Worm (Caenorhabditis elegans) whole organism, late embryonic: Measurements from ENCODE around the gene snr-3.
A peak's percentile ranks its signal among the peaks of the same experiment; 100 is the strongest.

Experiments
- C08G9.2 ChIP-seq: sonication (generic microtip); optimal IDR thresholded peaks from 2 replicates; lab custom pipeline; 2016; ENCODE audit warnings: mild to moderate bottlenecking, missing genetic modification characterization, moderate library complexity, missing compliant biosample characterization
- C38D4.7 ChIP-seq: fragments of 200-800 bp; sonication (Bioruptor generic); optimal IDR thresholded peaks from 2 replicates; lab custom pipeline; 2018; ENCODE audit warnings: mild to moderate bottlenecking, missing genetic modification characterization, moderate library complexity, missing compliant biosample characterization
- K09A11.1 ChIP-seq: sonication (generic microtip); optimal IDR thresholded peaks from 2 replicates; lab custom pipeline; 2017; ENCODE audit warnings: antibody characterized with exemption, mild to moderate bottlenecking, missing genetic modification characterization, missing compliant biosample characterization; ENCODE audit not compliant: insufficient read depth
- ahr-1 ChIP-seq: sonication (generic microtip); optimal IDR thresholded peaks from 2 replicates; lab custom pipeline; 2016; ENCODE audit warnings: missing genetic modification characterization, missing compliant biosample characterization
- ceh-14 ChIP-seq: sonication (generic microtip); optimal IDR thresholded peaks from 2 replicates; lab custom pipeline; 2016; ENCODE audit warnings: missing genotype, missing genetic modification characterization, missing compliant biosample characterization
- ceh-18 ChIP-seq: sonication (generic microtip); optimal IDR thresholded peaks from 2 replicates; lab custom pipeline; 2016; ENCODE audit warnings: missing genetic modification characterization, missing compliant biosample characterization
- ceh-19 ChIP-seq: fragments of 200-800 bp; sonication (Bioruptor generic); optimal IDR thresholded peaks from 2 replicates; lab custom pipeline; 2018; ENCODE audit warnings: mild to moderate bottlenecking, missing genetic modification characterization, missing compliant biosample characterization
- ceh-22 ChIP-seq: sonication (generic microtip); optimal IDR thresholded peaks from 2 replicates; lab custom pipeline; 2017; ENCODE audit warnings: missing biosample characterization, missing genetic modification characterization
- ceh-30 ChIP-seq: fragments of 150-350 bp; optimal IDR thresholded peaks from 2 replicates; lab custom pipeline; 2014; ENCODE audit warnings: missing biosample characterization, missing genetic modification characterization
- ceh-31 ChIP-seq: sonication (generic microtip); optimal IDR thresholded peaks from 2 replicates; lab custom pipeline; 2016; ENCODE audit warnings: missing genetic modification characterization, missing compliant biosample characterization
- ceh-45 ChIP-seq: fragments of 200-800 bp; sonication (Bioruptor generic); IDR thresholded peaks from 2 replicates; pipeline ENCODE4 v1.3.6; 2022; ENCODE audit warnings: missing genetic modification reagents, missing genetic modification characterization, missing compliant biosample characterization
- ceh-48 ChIP-seq: sonication (generic microtip); optimal IDR thresholded peaks from 2 replicates; lab custom pipeline; 2016; ENCODE audit warnings: missing genetic modification characterization, inconsistent platforms, missing compliant biosample characterization
- ceh-9 ChIP-seq: sonication (generic microtip); optimal IDR thresholded peaks from 2 replicates; lab custom pipeline; 2016; ENCODE audit warnings: mild to moderate bottlenecking, missing genetic modification characterization, inconsistent platforms, missing compliant biosample characterization
- che-1 ChIP-seq: sonication (generic microtip); optimal IDR thresholded peaks from 2 replicates; lab custom pipeline; 2016; ENCODE audit warnings: mild to moderate bottlenecking, missing genetic modification characterization, missing compliant biosample characterization
- dve-1 ChIP-seq: sonication (generic microtip); optimal IDR thresholded peaks from 2 replicates; lab custom pipeline; 2017; ENCODE audit warnings: antibody characterized with exemption, mild to moderate bottlenecking, missing genetic modification characterization, missing compliant biosample characterization
- elt-2 ChIP-seq: sonication (generic microtip); optimal IDR thresholded peaks from 2 replicates; lab custom pipeline; 2016; ENCODE audit warnings: missing genetic modification reagents, missing genetic modification characterization, missing compliant biosample characterization
- elt-4 ChIP-seq: sonication (generic microtip); optimal IDR thresholded peaks from 2 replicates; lab custom pipeline; 2016; ENCODE audit warnings: missing genetic modification characterization, missing compliant biosample characterization
- ets-4 ChIP-seq: sonication (generic microtip); optimal IDR thresholded peaks from 2 replicates; lab custom pipeline; 2016; ENCODE audit warnings: missing genetic modification characterization, missing compliant biosample characterization
- eyg-1 ChIP-seq: sonication (generic microtip); optimal IDR thresholded peaks from 2 replicates; lab custom pipeline; 2016; ENCODE audit warnings: missing genotype, missing genetic modification characterization, missing compliant biosample characterization
- fkh-10 ChIP-seq: fragments of 150-350 bp; optimal IDR thresholded peaks from 2 replicates; lab custom pipeline; 2014; ENCODE audit warnings: missing biosample characterization, missing genetic modification reagents, missing genetic modification characterization
- fkh-6 ChIP-seq: sonication (generic microtip); optimal IDR thresholded peaks from 2 replicates; lab custom pipeline; 2016; ENCODE audit warnings: missing genetic modification characterization, missing compliant biosample characterization
- hlh-13 ChIP-seq: fragments of 200-800 bp; sonication (Bioruptor generic); optimal IDR thresholded peaks from 2 replicates; lab custom pipeline; 2018; ENCODE audit warnings: mild to moderate bottlenecking, missing genetic modification characterization, missing compliant biosample characterization
- hlh-15 ChIP-seq: sonication (generic microtip); optimal IDR thresholded peaks from 2 replicates; lab custom pipeline; 2016; ENCODE audit warnings: missing genetic modification characterization, missing compliant biosample characterization
- hlh-30 ChIP-seq: sonication (generic microtip); optimal IDR thresholded peaks from 2 replicates; lab custom pipeline; 2017; ENCODE audit warnings: antibody characterized with exemption, missing genetic modification characterization, missing compliant biosample characterization; ENCODE audit not compliant: insufficient read depth
- hlh-6 ChIP-seq: sonication (generic microtip); optimal IDR thresholded peaks from 2 replicates; lab custom pipeline; 2016; ENCODE audit warnings: missing genotype, missing genetic modification characterization, missing compliant biosample characterization
- lim-6 ChIP-seq: sonication (generic microtip); optimal IDR thresholded peaks from 2 replicates; lab custom pipeline; 2016; ENCODE audit warnings: missing genetic modification characterization, missing compliant biosample characterization
- lin-11 ChIP-seq: fragments of 200-800 bp; sonication (Bioruptor generic); optimal IDR thresholded peaks from 2 replicates; lab custom pipeline; 2018; ENCODE audit warnings: mild to moderate bottlenecking, missing genetic modification characterization, missing compliant biosample characterization
- madf-2 ChIP-seq: sonication (generic microtip); optimal IDR thresholded peaks from 2 replicates; lab custom pipeline; 2017; ENCODE audit warnings: missing genetic modification characterization, missing compliant biosample characterization
- mec-3 ChIP-seq: sonication (generic microtip); optimal IDR thresholded peaks from 2 replicates; lab custom pipeline; 2016; ENCODE audit warnings: borderline replicate concordance, missing genetic modification characterization, missing compliant biosample characterization
- nhr-11 ChIP-seq: fragments of 150-350 bp; optimal IDR thresholded peaks from 2 replicates; lab custom pipeline; 2014; ENCODE audit warnings: missing biosample characterization, missing genetic modification characterization
- npax-4 ChIP-seq: sonication (generic microtip); optimal IDR thresholded peaks from 2 replicates; lab custom pipeline; 2016; ENCODE audit warnings: missing genetic modification characterization, missing compliant biosample characterization
- odd-2 ChIP-seq: sonication (generic microtip); optimal IDR thresholded peaks from 2 replicates; lab custom pipeline; 2017; ENCODE audit warnings: antibody characterized with exemption, mild to moderate bottlenecking, missing genetic modification characterization, missing compliant biosample characterization
- pag-3 ChIP-seq: sonication (generic microtip); optimal IDR thresholded peaks from 2 replicates; lab custom pipeline; 2016; ENCODE audit warnings: missing compliant biosample characterization, missing genetic modification characterization, borderline replicate concordance
- pat-9 ChIP-seq: fragments of 200-800 bp; sonication (Bioruptor generic); optimal IDR thresholded peaks from 2 replicates; lab custom pipeline; 2018; ENCODE audit warnings: mild to moderate bottlenecking, missing genetic modification characterization, moderate library complexity, missing compliant biosample characterization
- pax-1 ChIP-seq: fragments of 150-350 bp; optimal IDR thresholded peaks from 2 replicates; lab custom pipeline; 2014; ENCODE audit warnings: missing biosample characterization, missing genetic modification characterization
- pha-2 ChIP-seq: sonication (generic microtip); optimal IDR thresholded peaks from 2 replicates; lab custom pipeline; 2017; ENCODE audit warnings: mild to moderate bottlenecking, missing genetic modification characterization, missing compliant biosample characterization
- pha-4 ChIP-seq: fragments of 150-350 bp; optimal IDR thresholded peaks from 2 replicates; lab custom pipeline; 2018; ENCODE audit warnings: missing biosample characterization, missing genetic modification reagents, missing genetic modification characterization
- pqm-1 ChIP-seq: sonication (generic microtip); optimal IDR thresholded peaks from 2 replicates; lab custom pipeline; 2016; ENCODE audit warnings: missing genetic modification characterization, missing compliant biosample characterization
- ref-2 ChIP-seq: sonication (generic microtip); optimal IDR thresholded peaks from 2 replicates; lab custom pipeline; 2016; ENCODE audit warnings: missing genetic modification characterization, missing compliant biosample characterization
- rnt-1 ChIP-seq: sonication (generic microtip); optimal IDR thresholded peaks from 2 replicates; lab custom pipeline; 2016; ENCODE audit warnings: missing genetic modification characterization, missing compliant biosample characterization
- sdc-2 ChIP-seq: sonication (generic microtip); optimal IDR thresholded peaks from 2 replicates; lab custom pipeline; 2016; ENCODE audit warnings: missing genotype, missing genetic modification characterization, missing compliant biosample characterization
- sox-2 ChIP-seq: fragments of 200-800 bp; sonication (Bioruptor generic); IDR thresholded peaks from 2 replicates; pipeline ENCODE4 v1.3.6; 2022; ENCODE audit warnings: missing genetic modification reagents, missing genetic modification characterization, missing compliant biosample characterization
- tbx-2 ChIP-seq: sonication (generic microtip); optimal IDR thresholded peaks from 2 replicates; lab custom pipeline; 2016; ENCODE audit warnings: missing genetic modification characterization, missing compliant biosample characterization
- tbx-7 ChIP-seq: sonication (generic microtip); optimal IDR thresholded peaks from 2 replicates; lab custom pipeline; 2016; ENCODE audit warnings: missing genotype, missing genetic modification characterization, missing compliant biosample characterization
- unc-3 ChIP-seq, 2 experiments: fragments of 200-800 bp in 1 of 2; sonication (Bioruptor generic) in 1 of 2; sonication (generic microtip) in 1 of 2; conservative IDR thresholded peaks in 1 of 2; optimal IDR thresholded peaks in 1 of 2; 2 replicates each; pipeline versions ENCODE4 v1.3.6 to Lab custom; 2016 to 2022; ENCODE audit warnings: missing compliant biosample characterization in 2 of 2, missing genetic modification characterization in 2 of 2, missing genetic modification reagents in 1 of 2
- unc-55 ChIP-seq: sonication (generic microtip); optimal IDR thresholded peaks from 2 replicates; lab custom pipeline; 2017; ENCODE audit warnings: missing biosample characterization, missing genetic modification reagents, missing genetic modification characterization
- unc-86 ChIP-seq: sonication (generic microtip); optimal IDR thresholded peaks from 2 replicates; lab custom pipeline; 2016; ENCODE audit warnings: missing genetic modification characterization, missing compliant biosample characterization

snr-3 gene

ce11 chrII:6453341-6453806, 36.2 kb downstream of the snr-3 start, which contains the start of gene atg-16.2 (continued):
- TF ChIP-seq pag-3: no peak
- peak; percentile 13 for TF ChIP-seq ceh-48 (tag; lab: Kevin White, UChicago)
- TF ChIP-seq unc-3 (GFP tag; conservative IDR thresholded peaks at IDR 0.05; lab: Robert Waterston, UW): no peak
- TF ChIP-seq unc-3 (tag; optimal IDR thresholded peaks at IDR 0.05; lab: Kevin White, UChicago): no peak
- no peak for TF ChIP-seq ceh-22 (tag; lab: Kevin White, UChicago)
- no peak for TF ChIP-seq hlh-13 (GFP tag; lab: Kevin White, UChicago)

- TF ChIP-seq C38D4.7 (GFP tag; lab: Kevin White, UChicago) (no peak), pat-9 (no peak), pha-4 (no peak), unc-86 (tag; lab: Kevin White, UChicago) (no peak), ceh-19 (no peak), eyg-1 (tag; lab: Kevin White, UChicago) (no peak), ceh-9 (no peak), fkh-10 (no peak), mec-3 (tag; lab: Kevin White, UChicago) (no peak), sdc-2 (tag; lab: Kevin White, UChicago) (no peak), npax-4 (tag; lab: Kevin White, UChicago) (no peak), K09A11.1 (tag; lab: Kevin White, UChicago) (no peak), unc-3 (GFP tag; conservative IDR thresholded peaks at IDR 0.05; lab: Robert Waterston, UW) (no peak), unc-3 (tag; optimal IDR thresholded peaks at IDR 0.05; lab: Kevin White, UChicago) (no peak), ceh-14 (no peak), fkh-6 (tag; lab: Kevin White, UChicago) (no peak), ets-4 (tag; lab: Kevin White, UChicago) (no peak), tbx-7 (tag; lab: Kevin White, UChicago) (no peak), tbx-2 (tag; lab: Kevin White, UChicago) (no peak), ref-2 (no peak)
Measured at ce11 chrII:6449656-6450055, 39.9 kb downstream of the snr-3 start, which contains the start of gene nhr-22. Gene nhr-22 (minus strand): TSS chrII:6449792.

ce11 chrII:6448656-6449055, 40.9 kb downstream of the snr-3 start:
- TF ChIP-seq elt-4 (tag; lab: Kevin White, UChicago) (no peak), odd-2 (no peak), unc-55 (GFP tag; lab: Kevin White, UChicago) (no peak), pax-1 (tag; lab: Kevin White, UChicago) (no peak), pag-3 (no peak), ceh-18 (no peak), ceh-45 (GFP tag; lab: Robert Waterston, UW) (no peak), nhr-11 (tag; lab: Kevin White, UChicago) (no peak), dve-1 (tag; lab: Kevin White, UChicago) (no peak), fkh-6 (tag; lab: Kevin White, UChicago) (no peak), lim-6 (tag; lab: Kevin White, UChicago) (no peak), ceh-22 (tag; lab: Kevin White, UChicago) (no peak), sdc-2 (tag; lab: Kevin White, UChicago) (no peak), K09A11.1 (tag; lab: Kevin White, UChicago) (no peak), che-1 (no peak), madf-2 (tag; lab: Kevin White, UChicago) (no peak), pha-2 (no peak), ceh-30 (tag; lab: Kevin White, UChicago) (no peak), hlh-30 (no peak)

ce11 chrII:6448189-6448588, 41.4 kb downstream of the snr-3 start:
- TF ChIP-seq C08G9.2 (no peak), hlh-15 (tag; lab: Kevin White, UChicago) (no peak), hlh-13 (GFP tag; lab: Kevin White, UChicago) (no peak), lin-11 (tag; lab: Kevin White, UChicago) (no peak), elt-2 (tag; lab: Kevin White, UChicago) (no peak), ets-4 (tag; lab: Kevin White, UChicago) (no peak), pqm-1 (no peak), ceh-18 (no peak), hlh-6 (tag; lab: Kevin White, UChicago) (no peak), ahr-1 (tag; lab: Kevin White, UChicago) (no peak), K09A11.1 (tag; lab: Kevin White, UChicago) (no peak), che-1 (no peak), fkh-10 (no peak), ceh-9 (no peak), ceh-31 (tag; lab: Kevin White, UChicago) (no peak), sox-2 (GFP tag; lab: Robert Waterston, UW) (no peak), pat-9 (no peak), rnt-1 (tag; lab: Kevin White, UChicago) (no peak)
